Fruit fly (Drosophila melanogaster) whole organism, adult: ENCODE data around the gene CG3225.

ENCODE experiments used
- CG7045 ChIP-seq: fragments of 200-800 bp; sonication (Bioruptor generic); optimal IDR thresholded peaks from 2 replicates; lab custom pipeline; 2017; ENCODE audit warnings: missing biosample characterization, mild to moderate bottlenecking, missing genetic modification characterization
- CG7101 ChIP-seq: fragments of 200-800 bp; sonication (Bioruptor generic); optimal IDR thresholded peaks from 2 replicates; lab custom pipeline; 2018; ENCODE audit warnings: missing biosample characterization, mild to moderate bottlenecking, missing genetic modification characterization, moderate library complexity
- bab1 ChIP-seq: fragments of 200-800 bp; sonication (Bioruptor generic); optimal IDR thresholded peaks from 3 replicates; lab custom pipeline; 2019; ENCODE audit warnings: missing biosample characterization, mild to moderate bottlenecking, missing genetic modification characterization, moderate library complexity
- ovo ChIP-seq: fragments of 200-800 bp; sonication (Bioruptor generic); optimal IDR thresholded peaks from 2 replicates; lab custom pipeline; 2016; ENCODE audit warnings: missing biosample characterization, missing genetic modification characterization
- pad ChIP-seq: fragments of 200-800 bp; sonication (Bioruptor generic); optimal IDR thresholded peaks from 3 replicates; lab custom pipeline; 2017; ENCODE audit warnings: missing biosample characterization, missing genetic modification characterization, mild to moderate bottlenecking, moderate library complexity, missing genetic modification reagents
- toe ChIP-seq: fragments of 200-800 bp; sonication (Bioruptor generic); optimal IDR thresholded peaks from 2 replicates; lab custom pipeline; 2016; ENCODE audit warnings: missing biosample characterization, missing genetic modification characterization

dm6 chr2L:4811491-4812058 is 6.5 kb downstream of the CG3225 start:
- TF ChIP-seq bab1 (GFP tag; lab: Kevin White, UChicago) (no peak), pad (GFP tag; lab: Kevin White, UChicago) (no peak), ovo (GFP tag; lab: Kevin White, UChicago) (peak; percentile 30), CG7101 (tag; lab: Kevin White, UChicago) (no peak), CG7045 (GFP tag; lab: Kevin White, UChicago) (no peak), toe (GFP tag; lab: Kevin White, UChicago) (no peak)
